Fruit fly (Drosophila melanogaster) whole organism, embryonic: ENCODE measurements around the gene CG3505.

Source experiments
- Adf1 ChIP-seq: fragments of 200-800 bp; sonication (Bioruptor generic); IDR thresholded peaks from 2 replicates; pipeline ENCODE4 v1.3.6; 2022; ENCODE audit warnings: missing biosample characterization, missing genetic modification characterization
- CG10274 ChIP-seq: fragments of 200-800 bp; sonication (Bioruptor generic); optimal IDR thresholded peaks from 3 replicates; lab custom pipeline; 2017; ENCODE audit warnings: missing biosample characterization, mild to moderate bottlenecking, missing genetic modification characterization
- CG11560 ChIP-seq: fragments of 200-800 bp; sonication (Bioruptor generic); IDR thresholded peaks from 3 replicates; pipeline ENCODE4 v1.3.6; 2022; ENCODE audit warnings: missing biosample characterization, missing genetic modification characterization
- CG12391 ChIP-seq: fragments of 200-800 bp; sonication (Bioruptor generic); optimal IDR thresholded peaks from 3 replicates; lab custom pipeline; 2018; ENCODE audit warnings: missing biosample characterization, mild to moderate bottlenecking, missing genetic modification characterization, moderate library complexity
- CG17328 ChIP-seq: fragments of 200-800 bp; sonication (Bioruptor generic); IDR thresholded peaks from 2 replicates; pipeline ENCODE4 v1.3.6; 2022; ENCODE audit warnings: missing biosample characterization, missing genetic modification characterization
- CG18262 ChIP-seq: fragments of 200-800 bp; optimal IDR thresholded peaks from 3 replicates; lab custom pipeline; 2019; ENCODE audit warnings: missing biosample characterization, mild to moderate bottlenecking, missing genetic modification characterization, moderate library complexity
- CG30020 ChIP-seq: fragments of 200-800 bp; optimal IDR thresholded peaks from 2 replicates; lab custom pipeline; 2019; ENCODE audit warnings: missing biosample characterization, mild to moderate bottlenecking, missing genetic modification characterization, moderate library complexity
- CG3847 ChIP-seq: fragments of 200-800 bp; sonication (Bioruptor generic); IDR thresholded peaks from 2 replicates; pipeline ENCODE4 v1.3.6; 2022; ENCODE audit warnings: missing biosample characterization, missing genetic modification characterization
- CG4707 ChIP-seq: fragments of 200-800 bp; sonication (Bioruptor generic); optimal IDR thresholded peaks from 2 replicates; lab custom pipeline; 2018; ENCODE audit warnings: missing biosample characterization, mild to moderate bottlenecking, missing genetic modification characterization, moderate library complexity
- CG6654 ChIP-seq: fragments of 200-800 bp; sonication (Bioruptor generic); optimal IDR thresholded peaks from 2 replicates; lab custom pipeline; 2017; ENCODE audit warnings: missing biosample characterization, mild to moderate bottlenecking, missing genetic modification characterization
- CG6683 ChIP-seq: fragments of 200-800 bp; sonication (Bioruptor generic); optimal IDR thresholded peaks from 2 replicates; lab custom pipeline; 2017; ENCODE audit warnings: missing biosample characterization, mild to moderate bottlenecking, missing genetic modification characterization, missing genetic modification reagents
- CG8281 ChIP-seq: fragments of 200-800 bp; sonication (Bioruptor generic); optimal IDR thresholded peaks from 2 replicates; lab custom pipeline; 2018; ENCODE audit warnings: missing biosample characterization, mild to moderate bottlenecking, missing genetic modification characterization, moderate library complexity
- CG8359 ChIP-seq: fragments of 200-800 bp; sonication (Bioruptor generic); optimal IDR thresholded peaks from 2 replicates; lab custom pipeline; 2017; ENCODE audit warnings: missing biosample characterization, mild to moderate bottlenecking, missing genetic modification characterization, borderline replicate concordance
- Camta ChIP-seq: fragments of 200-800 bp; sonication (Bioruptor generic); optimal IDR thresholded peaks from 2 replicates; lab custom pipeline; 2016; ENCODE audit warnings: missing biosample characterization, missing genetic modification characterization
- Chrac-16 ChIP-seq: fragments of 200-800 bp; sonication (Bioruptor generic); optimal IDR thresholded peaks from 3 replicates; lab custom pipeline; 2016; ENCODE audit warnings: missing biosample characterization, missing genetic modification characterization
- Deaf1 ChIP-seq: fragments of 200-800 bp; optimal IDR thresholded peaks from 3 replicates; lab custom pipeline; 2019; ENCODE audit warnings: missing biosample characterization, mild to moderate bottlenecking, missing genetic modification characterization, moderate library complexity
- Dek ChIP-seq: fragments of 200-800 bp; sonication (Bioruptor generic); optimal IDR thresholded peaks from 3 replicates; lab custom pipeline; 2019; ENCODE audit warnings: missing biosample characterization, mild to moderate bottlenecking, missing genetic modification characterization, moderate library complexity
- Eip74EF ChIP-seq, 2 experiments: fragments of 200-800 bp in 1 of 2; fragments of >200 bp in 1 of 2; sonication (Bioruptor generic) in 1 of 2; optimal IDR thresholded peaks; 2 replicates each; lab custom pipeline; 2017 to 2019; ENCODE audit warnings: missing biosample characterization in 2 of 2, missing genetic modification characterization in 2 of 2, mild to moderate bottlenecking in 1 of 2, moderate library complexity in 1 of 2
- Hey ChIP-seq: fragments of 200-800 bp; sonication (Bioruptor generic); optimal IDR thresholded peaks from 3 replicates; lab custom pipeline; 2018; ENCODE audit warnings: missing biosample characterization, mild to moderate bottlenecking, missing genetic modification characterization
- HmgD ChIP-seq: fragments of 200-800 bp; sonication (Bioruptor generic); optimal IDR thresholded peaks from 3 replicates; lab custom pipeline; 2016; ENCODE audit warnings: missing biosample characterization, missing genetic modification characterization
- HmgZ ChIP-seq: fragments of 200-800 bp; sonication (Bioruptor generic); optimal IDR thresholded peaks from 2 replicates; lab custom pipeline; 2018; ENCODE audit warnings: missing biosample characterization, mild to moderate bottlenecking, missing genetic modification characterization
- Lhr ChIP-seq: fragments of 200-800 bp; sonication (Bioruptor generic); optimal IDR thresholded peaks from 3 replicates; lab custom pipeline; 2017; ENCODE audit warnings: mild to moderate bottlenecking, missing biosample characterization, missing genetic modification reagents, missing genetic modification characterization
- Myb ChIP-seq: fragments of 200-800 bp; sonication (Bioruptor generic); optimal IDR thresholded peaks from 2 replicates; lab custom pipeline; 2016; ENCODE audit warnings: missing biosample characterization, missing genetic modification characterization
- Pdp1 ChIP-seq, 2 experiments: fragments of 200-800 bp; sonication (Bioruptor generic); optimal IDR thresholded peaks; 3 replicates each; lab custom pipeline; 2016; ENCODE audit warnings: missing biosample characterization in 2 of 2, missing genetic modification characterization in 2 of 2, mild to moderate bottlenecking in 1 of 2, moderate library complexity in 1 of 2
- Rx ChIP-seq: fragments of 200-800 bp; sonication (Bioruptor generic); IDR thresholded peaks from 2 replicates; pipeline ENCODE4 v1.3.6; 2022; ENCODE audit warnings: missing biosample characterization, missing genetic modification characterization
- Side ChIP-seq: fragments of 200-800 bp; sonication (Bioruptor generic); optimal IDR thresholded peaks from 2 replicates; lab custom pipeline; 2016; ENCODE audit warnings: missing biosample characterization, missing genetic modification characterization
- Taf1 ChIP-seq: fragments of 200-800 bp; sonication (Bioruptor generic); IDR thresholded peaks from 2 replicates; pipeline ENCODE4 v1.3.6; 2022; ENCODE audit warnings: missing biosample characterization, missing genetic modification characterization
- aop ChIP-seq: fragments of 200-800 bp; sonication (Bioruptor generic); IDR thresholded peaks from 2 replicates; pipeline ENCODE4 v1.3.6; 2022; ENCODE audit warnings: missing biosample characterization, missing genetic modification characterization
- bcd ChIP-seq: fragments of 200-800 bp; sonication (Bioruptor generic); optimal IDR thresholded peaks from 2 replicates; lab custom pipeline; 2017; ENCODE audit warnings: missing biosample characterization, mild to moderate bottlenecking, missing genetic modification characterization
- chinmo ChIP-seq: fragments of 200-800 bp; sonication (Bioruptor generic); IDR thresholded peaks from 4 replicates; pipeline ENCODE4 v1.3.6; 2022; ENCODE audit warnings: missing biosample characterization, missing genetic modification characterization; ENCODE audit not compliant: partially characterized antibody
- dan ChIP-seq: fragments of 200-800 bp; sonication (Bioruptor generic); IDR thresholded peaks from 2 replicates; pipeline ENCODE4 v1.3.6; 2022; ENCODE audit warnings: missing biosample characterization, missing genetic modification characterization
- dmrt99B ChIP-seq: fragments of 200-800 bp; sonication (Bioruptor generic); optimal IDR thresholded peaks from 2 replicates; lab custom pipeline; 2018; ENCODE audit warnings: missing biosample characterization, mild to moderate bottlenecking, missing genetic modification characterization, moderate library complexity
- eyg ChIP-seq: fragments of 200-800 bp; sonication (Bioruptor generic); optimal IDR thresholded peaks from 3 replicates; lab custom pipeline; 2016; ENCODE audit warnings: missing biosample characterization, missing genetic modification characterization
- ftz-f1 ChIP-seq: fragments of 200-800 bp; sonication (Bioruptor generic); optimal IDR thresholded peaks from 2 replicates; lab custom pipeline; 2016; ENCODE audit warnings: missing biosample characterization, missing genetic modification characterization
- ind ChIP-seq: fragments of 200-800 bp; sonication (Bioruptor generic); optimal IDR thresholded peaks from 3 replicates; lab custom pipeline; 2016; ENCODE audit warnings: missing biosample characterization, missing genetic modification characterization
- jing ChIP-seq: fragments of 200-800 bp; sonication (Bioruptor generic); optimal IDR thresholded peaks from 2 replicates; lab custom pipeline; 2018; ENCODE audit warnings: missing biosample characterization, mild to moderate bottlenecking, missing genetic modification characterization
- kay ChIP-seq: fragments of 200-800 bp; sonication (Bioruptor generic); optimal IDR thresholded peaks from 2 replicates; lab custom pipeline; 2016; ENCODE audit warnings: missing biosample characterization, missing genetic modification characterization
- ken ChIP-seq: fragments of 200-800 bp; sonication (Bioruptor generic); IDR thresholded peaks from 3 replicates; pipeline ENCODE4 v1.3.6; 2022; ENCODE audit warnings: missing biosample characterization, missing genetic modification characterization
- lilli ChIP-seq: fragments of 200-800 bp; sonication (Bioruptor generic); optimal IDR thresholded peaks from 3 replicates; lab custom pipeline; 2016; ENCODE audit warnings: missing biosample characterization, missing genetic modification characterization
- oc ChIP-seq: fragments of 200-800 bp; sonication (Bioruptor generic); optimal IDR thresholded peaks from 2 replicates; lab custom pipeline; 2018; ENCODE audit warnings: missing biosample characterization, mild to moderate bottlenecking, missing genetic modification characterization, moderate library complexity
- odd ChIP-seq: fragments of 200-800 bp; sonication (Bioruptor generic); optimal IDR thresholded peaks from 2 replicates; lab custom pipeline; 2017; ENCODE audit warnings: missing biosample characterization, mild to moderate bottlenecking, missing genetic modification characterization
- peb ChIP-seq: fragments of 200-800 bp; sonication (Bioruptor generic); IDR thresholded peaks from 2 replicates; pipeline ENCODE4 v1.3.6; 2022; ENCODE audit warnings: missing biosample characterization, missing genetic modification characterization
- pfk ChIP-seq: fragments of 200-800 bp; sonication (Bioruptor generic); optimal IDR thresholded peaks from 2 replicates; lab custom pipeline; 2018; ENCODE audit warnings: missing biosample characterization, mild to moderate bottlenecking, missing genetic modification characterization, moderate library complexity
- sna ChIP-seq: fragments of 200-800 bp; sonication (Bioruptor generic); IDR thresholded peaks from 2 replicates; pipeline ENCODE4 v1.3.6; 2022; ENCODE audit warnings: missing biosample characterization, missing genetic modification characterization; ENCODE audit not compliant: partially characterized antibody
- so ChIP-seq: fragments of 200-800 bp; sonication (Bioruptor generic); IDR thresholded peaks from 3 replicates; pipeline ENCODE4 v1.3.6; 2022; ENCODE audit warnings: missing biosample characterization, missing genetic modification characterization
- vnd ChIP-seq: fragments of 200-800 bp; sonication (Bioruptor generic); IDR thresholded peaks from 3 replicates; pipeline ENCODE4 v1.3.6; 2022; ENCODE audit warnings: missing biosample characterization, missing genetic modification characterization; ENCODE audit not compliant: partially characterized antibody
- zen ChIP-seq: fragments of 200-800 bp; sonication (Bioruptor generic); optimal IDR thresholded peaks from 3 replicates; lab custom pipeline; 2018; ENCODE audit warnings: missing biosample characterization, mild to moderate bottlenecking, missing genetic modification characterization, moderate library complexity

The CG3505 gene

dm6 chr3R:14654976-14655896, 2.0 kb upstream of the CG3505 start (continued):
- peak; percentile 91 for TF ChIP-seq ind (GFP tag; lab: Kevin White, UChicago)
- peak; percentile 83 for TF ChIP-seq CG8359 (GFP tag; lab: Kevin White, UChicago)
- TF ChIP-seq Hey (tag; lab: Kevin White, UChicago), result peak; percentile 81
- peak; percentile 86 to 93 for TF ChIP-seq Pdp1 (GFP tag; optimal IDR thresholded peaks at IDR 0.05; lab: Kevin White, UChicago)
- peak; percentile 69 for TF ChIP-seq CG30020
- peak; percentile 91 for TF ChIP-seq odd
- TF ChIP-seq Side (GFP tag; lab: Kevin White, UChicago), result peak; percentile 97
- TF ChIP-seq dan, result no peak; the same call in 1 of the 2 replicates
- peak; percentile 64 for TF ChIP-seq Lhr (GFP tag; lab: Kevin White, UChicago)
- peak; percentile 94 for TF ChIP-seq CG17328 (GFP tag; lab: Robert Waterston, UW)
- TF ChIP-seq sna (GFP tag; lab: Robert Waterston, UW), result no peak; the same call in 1 of the 2 replicates
- TF ChIP-seq CG4707 (GFP tag; lab: Kevin White, UChicago), result peak; percentile 83
- peak; percentile 94 for TF ChIP-seq dmrt99B (tag; lab: Kevin White, UChicago)
- peak; percentile 97 for TF ChIP-seq CG11560
- TF ChIP-seq CG8281, result peak; percentile 82
- TF ChIP-seq HmgZ (tag; lab: Kevin White, UChicago), result peak; percentile 94
- TF ChIP-seq peb (GFP tag; lab: Robert Waterston, UW), result peak; percentile 86
- peak; percentile 91 for TF ChIP-seq zen (tag; lab: Kevin White, UChicago)
- TF ChIP-seq so (GFP tag; lab: Robert Waterston, UW), result peak; percentile 94
- peak; percentile 51 for TF ChIP-seq pfk
- TF ChIP-seq eyg, result peak; percentile 86
- peak; percentile 70 for TF ChIP-seq CG6654 (GFP tag; lab: Kevin White, UChicago)
- TF ChIP-seq lilli (GFP tag; lab: Kevin White, UChicago), result peak; percentile 95
- peak; percentile 92 for TF ChIP-seq CG12391 (tag; lab: Kevin White, UChicago)
- peak; percentile 51 for TF ChIP-seq ftz-f1 (GFP tag; lab: Kevin White, UChicago)
- TF ChIP-seq Taf1, result peak; percentile 87
- peak; percentile 81 for TF ChIP-seq Myb (GFP tag; lab: Kevin White, UChicago)
- TF ChIP-seq Adf1, result peak; percentile 69
- peak; percentile 82; the same call in 1 of the 2 replicates for TF ChIP-seq aop
- peak; percentile 93 for TF ChIP-seq bcd (GFP tag; lab: Kevin White, UChicago)
- TF ChIP-seq vnd (GFP tag; lab: Robert Waterston, UW), result no peak; the same call in 2 of the 3 replicates
- peak; percentile 91 for TF ChIP-seq Dek (tag; lab: Kevin White, UChicago)
- TF ChIP-seq CG6683, result peak; percentile 86
- TF ChIP-seq HmgD (GFP tag; lab: Kevin White, UChicago), result peak; percentile 87
- TF ChIP-seq Rx (GFP tag; lab: Robert Waterston, UW), result peak; percentile 92
- peak; percentile 93 for TF ChIP-seq Chrac-16 (GFP tag; lab: Kevin White, UChicago)
- peak; percentile 94 for TF ChIP-seq CG18262 (tag; lab: Kevin White, UChicago)
- TF ChIP-seq CG3847 (GFP tag; lab: Robert Waterston, UW), result peak; percentile 92
- peak in 1 of 2 experiments; percentile 83 for TF ChIP-seq Eip74EF (GFP tag; optimal IDR thresholded peaks at IDR 0.05; lab: Kevin White, UChicago)
- TF ChIP-seq chinmo (GFP tag; lab: Robert Waterston, UW), result peak; percentile 82; the same call in 3 of the 4 replicates
- peak; percentile 93 for TF ChIP-seq oc (tag; lab: Kevin White, UChicago)
- peak; percentile 87 for TF ChIP-seq kay (GFP tag; lab: Kevin White, UChicago)
- TF ChIP-seq ken (GFP tag; lab: Robert Waterston, UW), result peak; percentile 93
- TF ChIP-seq Camta (GFP tag; lab: Kevin White, UChicago), result peak; percentile 92
- peak; percentile 86 for TF ChIP-seq CG10274 (GFP tag; lab: Kevin White, UChicago)
- TF ChIP-seq jing, result peak; percentile 75
- peak; percentile 75 for TF ChIP-seq Deaf1 (tag; lab: Kevin White, UChicago)
